Worm (Caenorhabditis elegans): ENCODE measurements around the gene appg-2.

DNA sequence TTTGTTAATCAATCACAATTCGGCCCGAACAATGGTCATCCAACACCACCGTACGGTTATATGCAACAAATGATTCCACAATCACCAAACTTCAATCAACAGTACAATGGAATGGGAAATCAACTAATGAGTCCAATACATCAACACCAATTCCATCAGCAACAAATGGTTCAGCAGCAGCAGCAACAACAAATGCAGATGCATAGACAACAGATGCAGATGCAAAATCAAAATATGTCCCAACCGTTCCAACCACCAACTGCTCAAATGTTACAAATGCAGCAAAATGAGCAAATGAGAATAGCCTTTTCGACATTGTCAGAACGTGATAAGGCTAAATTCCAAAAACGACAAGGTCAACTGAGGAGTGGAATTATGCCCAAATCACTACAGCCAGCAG, 24.4 kb upstream of the appg-2 start:
- TF ChIP-seq mep-1 (tag; optimal IDR thresholded peaks at IDR 0.05), result no peak
- no peak for TF ChIP-seq ces-1 (GFP tag; optimal IDR thresholded peaks at IDR 0.05)
- no peak for TF ChIP-seq ceh-83 (GFP tag; optimal IDR thresholded peaks at IDR 0.05)
- no peak for TF ChIP-seq lin-13 (tag; optimal IDR thresholded peaks at IDR 0.05)
- TF ChIP-seq pha-4 (tag; optimal IDR thresholded peaks at IDR 0.05), result no peak
- no peak for TF ChIP-seq unc-62 (GFP tag; optimal IDR thresholded peaks at IDR 0.05)
- no peak for TF ChIP-seq nhr-2 (tag; optimal IDR thresholded peaks at IDR 0.05)
- no peak for TF ChIP-seq unc-39 (tag; optimal IDR thresholded peaks at IDR 0.05)
- TF ChIP-seq ztf-11 (tag; optimal IDR thresholded peaks at IDR 0.05), result no peak
- no peak for TF ChIP-seq ham-2 (GFP tag; optimal IDR thresholded peaks at IDR 0.05)
- no peak for TF ChIP-seq nhr-28 (tag; optimal IDR thresholded peaks at IDR 0.05)
- no peak for TF ChIP-seq flh-1 (GFP tag; optimal IDR thresholded peaks at IDR 0.05)
- TF ChIP-seq elt-3 (tag; optimal IDR thresholded peaks at IDR 0.05), result no peak
- no peak for TF ChIP-seq lsy-2 (tag; optimal IDR thresholded peaks at IDR 0.05)
